Fruit fly (Drosophila melanogaster) whole organism, wandering third instar larva: Measurements from ENCODE around the gene DEF8.

ENCODE experiments used
- Abd-B ChIP-seq: fragments of >200 bp; optimal IDR thresholded peaks from 2 replicates; lab custom pipeline; 2017; ENCODE audit warnings: missing biosample characterization, missing genetic modification characterization
- CG32264 ChIP-seq: fragments of 200-800 bp; sonication (Bioruptor generic); optimal IDR thresholded peaks from 2 replicates; lab custom pipeline; 2016; ENCODE audit warnings: missing biosample characterization, missing genetic modification characterization
- CG9705 ChIP-seq: fragments of 200-800 bp; sonication (Bioruptor generic); optimal IDR thresholded peaks from 2 replicates; lab custom pipeline; 2018; ENCODE audit warnings: missing biosample characterization, mild to moderate bottlenecking, missing genetic modification characterization
- CrebA ChIP-seq: fragments of 200-800 bp; sonication (Bioruptor generic); optimal IDR thresholded peaks from 2 replicates; lab custom pipeline; 2016; ENCODE audit warnings: missing biosample characterization, mild to moderate bottlenecking, missing genetic modification characterization, borderline replicate concordance
- Dfd ChIP-seq: fragments of >200 bp; optimal IDR thresholded peaks from 2 replicates; lab custom pipeline; 2017; ENCODE audit warnings: missing biosample characterization, missing genetic modification characterization
- Dif ChIP-seq: fragments of 200-275, 200-300 bp; sonication (Bioruptor generic); optimal IDR thresholded peaks from 2 replicates; lab custom pipeline; 2018; ENCODE audit warnings: missing biosample characterization, missing genetic modification characterization; ENCODE audit not compliant: partially characterized antibody
- GATAd ChIP-seq: sonication (Bioruptor generic); optimal IDR thresholded peaks from 2 replicates; lab custom pipeline; 2016; ENCODE audit warnings: missing biosample characterization, missing genetic modification characterization
- HLH106 ChIP-seq: fragments of 200-800 bp; optimal IDR thresholded peaks from 3 replicates; lab custom pipeline; 2019; ENCODE audit warnings: missing biosample characterization, mild to moderate bottlenecking, missing genetic modification characterization, moderate library complexity
- Hnf4 ChIP-seq: fragments of 200-800 bp; sonication (Bioruptor generic); optimal IDR thresholded peaks from 2 replicates; lab custom pipeline; 2016; ENCODE audit warnings: missing biosample characterization, mild to moderate bottlenecking, missing genetic modification characterization
- Hr78 ChIP-seq: fragments of >200 bp; optimal IDR thresholded peaks from 2 replicates; lab custom pipeline; 2017; ENCODE audit warnings: missing biosample characterization, missing genetic modification characterization
- Jra ChIP-seq: sonication (Bioruptor generic); optimal IDR thresholded peaks from 2 replicates; lab custom pipeline; 2016; ENCODE audit warnings: missing biosample characterization, missing genetic modification characterization
- Mio ChIP-seq: sonication (Bioruptor generic); optimal IDR thresholded peaks from 2 replicates; lab custom pipeline; 2016; ENCODE audit warnings: missing biosample characterization, missing genetic modification characterization
- Myc ChIP-seq: fragments of >200 bp; optimal IDR thresholded peaks from 2 replicates; lab custom pipeline; 2017
- N ChIP-seq: fragments of >200 bp; optimal IDR thresholded peaks from 2 replicates; lab custom pipeline; 2018; ENCODE audit warnings: missing biosample characterization, missing external identifiers, missing genetic modification characterization
- OdsH ChIP-seq: fragments of 200-800 bp; sonication (Bioruptor generic); optimal IDR thresholded peaks from 2 replicates; lab custom pipeline; 2016; ENCODE audit warnings: missing biosample characterization, mild to moderate bottlenecking, missing genetic modification characterization
- Rel ChIP-seq, 2 experiments: fragments of 200-800 bp; sonication (Bioruptor generic) in 1 of 2; optimal IDR thresholded peaks; 2 replicates in 1 of 2; 3 replicates in 1 of 2; lab custom pipeline; 2016 to 2019; ENCODE audit warnings: mild to moderate bottlenecking in 2 of 2, missing biosample characterization in 2 of 2, missing genetic modification characterization in 2 of 2, moderate library complexity in 1 of 2
- Sp1 ChIP-seq: fragments of 200-800 bp; sonication (Bioruptor generic); optimal IDR thresholded peaks from 3 replicates; lab custom pipeline; 2019; ENCODE audit warnings: missing biosample characterization, mild to moderate bottlenecking, missing genetic modification characterization, moderate library complexity
- Vsx2 ChIP-seq: fragments of 200-300, 225-300 bp; sonication (Bioruptor generic); optimal IDR thresholded peaks from 2 replicates; lab custom pipeline; 2018; ENCODE audit warnings: missing biosample characterization, missing genetic modification characterization; ENCODE audit not compliant: partially characterized antibody
- br ChIP-seq: fragments of 200-800 bp; sonication (Bioruptor generic); optimal IDR thresholded peaks from 2 replicates; lab custom pipeline; 2016; ENCODE audit warnings: missing biosample characterization, missing genetic modification characterization
- brk ChIP-seq: fragments of 200-800 bp; sonication (Bioruptor generic); optimal IDR thresholded peaks from 2 replicates; lab custom pipeline; 2016; ENCODE audit warnings: missing biosample characterization, mild to moderate bottlenecking, missing genetic modification characterization
- dl ChIP-seq, 2 experiments: fragments of 175-275, 200-275 bp in 1 of 2; fragments of 200-275 bp in 1 of 2; sonication (Bioruptor generic); optimal IDR thresholded peaks; lab custom pipeline; 2018; ENCODE audit warnings: mild to moderate bottlenecking in 2 of 2, missing biosample characterization in 2 of 2, missing genetic modification characterization in 2 of 2, moderate library complexity in 2 of 2; ENCODE audit not compliant: partially characterized antibody in 2 of 2, insufficient read depth in 1 of 2
- dsf ChIP-seq: sonication (Bioruptor generic); optimal IDR thresholded peaks from 2 replicates; lab custom pipeline; 2016; ENCODE audit warnings: missing biosample characterization, missing genetic modification characterization, borderline replicate concordance
- ey ChIP-seq: fragments of 200-800 bp; sonication (Bioruptor generic); optimal IDR thresholded peaks from 2 replicates; lab custom pipeline; 2016; ENCODE audit warnings: missing biosample characterization, missing genetic modification characterization
- foxo ChIP-seq, 2 experiments: fragments of 200-800 bp; sonication (Bioruptor generic); optimal IDR thresholded peaks; 2 replicates in 1 of 2; 3 replicates in 1 of 2; lab custom pipeline; 2016 to 2017; ENCODE audit warnings: missing biosample characterization in 2 of 2, missing genetic modification characterization in 2 of 2
- fru ChIP-seq: fragments of 200-800 bp; sonication (Bioruptor generic); optimal IDR thresholded peaks from 3 replicates; lab custom pipeline; 2016; ENCODE audit warnings: missing biosample characterization, mild to moderate bottlenecking, missing genetic modification characterization
- h ChIP-seq: fragments of 200-800 bp; sonication (Bioruptor generic); optimal IDR thresholded peaks from 3 replicates; lab custom pipeline; 2016; ENCODE audit warnings: missing biosample characterization, mild to moderate bottlenecking, missing genetic modification characterization
- jim ChIP-seq: fragments of 175-275, 200-325 bp; sonication (Bioruptor generic); optimal IDR thresholded peaks from 2 replicates; lab custom pipeline; 2016; ENCODE audit warnings: missing biosample characterization, mild to moderate bottlenecking, missing genetic modification characterization
- psq ChIP-seq: fragments of 200-800 bp; sonication (Bioruptor generic); optimal IDR thresholded peaks from 3 replicates; lab custom pipeline; 2017; ENCODE audit warnings: missing biosample characterization, mild to moderate bottlenecking, missing genetic modification characterization, moderate library complexity
- rgr ChIP-seq: fragments of 200-800 bp; sonication (Bioruptor generic); optimal IDR thresholded peaks from 3 replicates; lab custom pipeline; 2016; ENCODE audit warnings: missing biosample characterization, mild to moderate bottlenecking, missing genetic modification characterization
- sage ChIP-seq: fragments of 200-800 bp; sonication (Bioruptor generic); optimal IDR thresholded peaks from 2 replicates; lab custom pipeline; 2016; ENCODE audit warnings: missing biosample characterization, mild to moderate bottlenecking, missing genetic modification characterization
- sv ChIP-seq: fragments of 200-800 bp; sonication (Bioruptor generic); optimal IDR thresholded peaks from 3 replicates; lab custom pipeline; 2016; ENCODE audit warnings: missing biosample characterization, missing genetic modification characterization
- tai ChIP-seq: sonication (Bioruptor generic); optimal IDR thresholded peaks from 2 replicates; lab custom pipeline; 2016; ENCODE audit warnings: missing biosample characterization, missing genetic modification characterization
- usp ChIP-seq: fragments of >200 bp; optimal IDR thresholded peaks from 2 replicates; lab custom pipeline; 2017; ENCODE audit warnings: missing biosample characterization, missing genetic modification characterization
- woc ChIP-seq: sonication (Bioruptor generic); optimal IDR thresholded peaks from 2 replicates; lab custom pipeline; 2016; ENCODE audit warnings: missing biosample characterization, mild to moderate bottlenecking, missing genetic modification characterization

Gene DEF8

dm6 chr3L:12092860-12093359, 39.0 kb upstream of the DEF8 start:
- TF ChIP-seq usp (no peak), Jra (GFP tag; lab: Kevin White, UChicago) (no peak), Vsx2 (GFP tag; lab: Kevin White, UChicago) (no peak), N (GFP tag; lab: Kevin White, UChicago) (no peak), sage (GFP tag; lab: Kevin White, UChicago) (no peak), Abd-B (GFP tag; lab: Kevin White, UChicago) (no peak), Hnf4 (GFP tag; lab: Kevin White, UChicago) (no peak), psq (no peak), HLH106 (tag; lab: Kevin White, UChicago) (no peak), Myc (lab: Kevin White, UChicago) (no peak), fru (no peak), CG9705 (GFP tag; lab: Kevin White, UChicago) (no peak), Dif (GFP tag; lab: Kevin White, UChicago) (no peak), Sp1 (no peak), GATAd (GFP tag; lab: Kevin White, UChicago) (no peak), br (GFP tag; lab: Kevin White, UChicago) (no peak), dl (GFP tag; optimal IDR thresholded peaks at IDR 0.05; lab: Kevin White, UChicago; ENCODE audit: insufficient read depth in 1 of 2, partially characterized antibody in 2 of 2) (no peak), Mio (GFP tag; lab: Kevin White, UChicago) (no peak)

dm6 chr3L:12095960-12096359, 36.0 kb upstream of the DEF8 start:
- TF ChIP-seq foxo (GFP tag; optimal IDR thresholded peaks at IDR 0.05; lab: Kevin White, UChicago): peak in 1 of 2 experiments; percentile 14
- TF ChIP-seq GATAd (GFP tag; lab: Kevin White, UChicago): no peak
- TF ChIP-seq h (GFP tag; lab: Kevin White, UChicago): peak; percentile 2
- TF ChIP-seq ey: peak; percentile 10
- peak; percentile 16 for TF ChIP-seq woc (GFP tag; lab: Kevin White, UChicago)
- no peak for TF ChIP-seq usp

dm6 chr3L:12096799-12097662, 34.9 kb upstream of the DEF8 start:
- peak; percentile 46 for TF ChIP-seq h (GFP tag; lab: Kevin White, UChicago)
- TF ChIP-seq dsf (GFP tag; lab: Kevin White, UChicago): no peak
- no peak for TF ChIP-seq Myc (lab: Kevin White, UChicago)
- TF ChIP-seq rgr: peak; percentile 62
- no peak for TF ChIP-seq Mio (GFP tag; lab: Kevin White, UChicago)
- no peak for TF ChIP-seq Jra (GFP tag; lab: Kevin White, UChicago)
- TF ChIP-seq ey: peak; percentile 21
- no peak for TF ChIP-seq Rel (GFP tag; optimal IDR thresholded peaks at IDR 0.05; lab: Kevin White, UChicago)
- peak; percentile 0 for TF ChIP-seq Rel (tag; optimal IDR thresholded peaks at IDR 0.05; lab: Kevin White, UChicago)
- no peak for TF ChIP-seq tai (GFP tag; lab: Kevin White, UChicago)
- TF ChIP-seq OdsH: peak; percentile 39
- TF ChIP-seq fru: peak; percentile 60
- no peak for TF ChIP-seq CG32264
- no peak for TF ChIP-seq Hr78 (GFP tag; lab: Kevin White, UChicago)
- TF ChIP-seq br (GFP tag; lab: Kevin White, UChicago): peak; percentile 13
- no peak for TF ChIP-seq brk
- TF ChIP-seq foxo (GFP tag; optimal IDR thresholded peaks at IDR 0.05; lab: Kevin White, UChicago): peak in 1 of 2 experiments; percentile 68
- no peak for TF ChIP-seq Vsx2 (GFP tag; lab: Kevin White, UChicago)
- peak; percentile 74 for TF ChIP-seq HLH106 (tag; lab: Kevin White, UChicago)
- TF ChIP-seq CrebA (GFP tag; lab: Kevin White, UChicago): no peak
- TF ChIP-seq woc (GFP tag; lab: Kevin White, UChicago): peak; percentile 42
- no peak for TF ChIP-seq Hnf4 (GFP tag; lab: Kevin White, UChicago)
- no peak for TF ChIP-seq usp
- TF ChIP-seq Dfd (GFP tag; lab: Kevin White, UChicago): no peak
- TF ChIP-seq Sp1: peak; percentile 83
- TF ChIP-seq psq: peak; percentile 60
- no peak for TF ChIP-seq dl (GFP tag; optimal IDR thresholded peaks at IDR 0.05; lab: Kevin White, UChicago; ENCODE audit: insufficient read depth in 1 of 2, partially characterized antibody in 2 of 2)
- TF ChIP-seq jim (GFP tag; lab: Kevin White, UChicago): no peak
- TF ChIP-seq Abd-B (GFP tag; lab: Kevin White, UChicago): no peak
- TF ChIP-seq sv (GFP tag; lab: Kevin White, UChicago): no peak
